Worm (Caenorhabditis elegans): ENCODE data around the gene K08E3.2.

ce11 chrIII:13722387-13723122, 25.9 kb downstream of the K08E3.2 start:
- TF ChIP-seq T22C8.4 (GFP tag; IDR thresholded peaks at IDR 0.05) = 0 out of 2 replicates have a peak, but pooled peaks have one; percentile 40
- TF ChIP-seq ztf-23 (GFP tag; IDR thresholded peaks at IDR 0.05) = no peak
- 0 out of 2 replicates have a peak, but pooled peaks have one; percentile 23 for TF ChIP-seq flt-1 (GFP tag; IDR thresholded peaks at IDR 0.05)

Data from whole organism, midembryonic.